Worm (Caenorhabditis elegans): ENCODE measurements around the gene C08B6.11.

DNA sequence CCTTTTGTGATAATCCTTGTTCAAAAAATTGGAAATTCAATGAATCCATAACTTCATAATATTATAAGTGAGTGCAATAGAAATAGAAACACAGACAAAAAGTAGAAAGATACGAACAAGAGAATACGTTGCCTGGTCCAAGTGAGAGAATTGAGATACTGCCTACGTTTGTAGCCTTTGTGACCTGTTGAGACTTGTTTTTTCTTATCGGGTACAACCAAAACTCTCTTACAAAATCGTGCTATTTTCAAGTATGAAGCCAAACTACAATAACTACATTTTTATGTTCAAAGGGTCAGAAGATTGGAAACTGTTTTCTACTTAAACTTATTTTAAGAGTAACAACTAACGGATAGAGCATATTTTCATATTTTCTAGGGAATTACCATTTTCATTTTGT is 25.8 kb upstream of the C08B6.11 start, which contains the start of gene nhr-205:
- no peak for TF ChIP-seq unc-62 (GFP tag; optimal IDR thresholded peaks at IDR 0.05)
- TF ChIP-seq lin-11 (tag; optimal IDR thresholded peaks at IDR 0.05) = no peak
- no peak for TF ChIP-seq nhr-237 (tag; optimal IDR thresholded peaks at IDR 0.05)
- TF ChIP-seq fos-1 (tag; optimal IDR thresholded peaks at IDR 0.05) = no peak
- TF ChIP-seq nhr-12 (tag; optimal IDR thresholded peaks at IDR 0.05) = no peak
- TF ChIP-seq lin-13 (GFP tag; optimal IDR thresholded peaks at IDR 0.05) = no peak
- TF ChIP-seq nhr-11 (tag; optimal IDR thresholded peaks at IDR 0.05) = no peak
- no peak for TF ChIP-seq ceh-82 (tag; optimal IDR thresholded peaks at IDR 0.05)
- TF ChIP-seq nhr-77 (tag; optimal IDR thresholded peaks at IDR 0.05) = no peak
- no peak for TF ChIP-seq ama-1 (optimal IDR thresholded peaks at IDR 0.05)
